Fruit fly (Drosophila melanogaster) whole organism, embryonic: ENCODE measurements around the gene CG11560.
A peak's percentile ranks its signal among the peaks of the same experiment; 100 is the strongest.

Source experiments
- ATbp ChIP-seq: fragments of 200-800 bp; sonication (Bioruptor generic); optimal IDR thresholded peaks from 2 replicates; lab custom pipeline; 2017; ENCODE audit warnings: missing biosample characterization, mild to moderate bottlenecking, missing genetic modification characterization, missing genetic modification reagents
- Bteb2 ChIP-seq: fragments of 200-800 bp; sonication (Bioruptor generic); optimal IDR thresholded peaks from 2 replicates; lab custom pipeline; 2016; ENCODE audit warnings: missing biosample characterization, missing genetic modification characterization
- CG10431 ChIP-seq: fragments of 200-800 bp; sonication (Bioruptor generic); optimal IDR thresholded peaks from 3 replicates; lab custom pipeline; 2018; ENCODE audit warnings: missing biosample characterization, mild to moderate bottlenecking, missing genetic modification characterization
- CG11093 ChIP-seq: fragments of 200-800 bp; sonication (Bioruptor generic); IDR thresholded peaks from 3 replicates; pipeline ENCODE4 v1.3.6; 2022; ENCODE audit warnings: missing biosample characterization, missing genetic modification characterization
- CG11560 ChIP-seq: fragments of 200-800 bp; sonication (Bioruptor generic); IDR thresholded peaks from 3 replicates; pipeline ENCODE4 v1.3.6; 2022; ENCODE audit warnings: missing biosample characterization, missing genetic modification characterization
- CG12942 ChIP-seq: fragments of 200-800 bp; sonication (Bioruptor generic); optimal IDR thresholded peaks from 3 replicates; lab custom pipeline; 2016; ENCODE audit warnings: missing biosample characterization, missing genetic modification characterization
- CG13123 ChIP-seq: fragments of 200-800 bp; sonication (Bioruptor generic); optimal IDR thresholded peaks from 2 replicates; lab custom pipeline; 2016; ENCODE audit warnings: missing biosample characterization, missing genetic modification characterization
- CG13894 ChIP-seq: fragments of 200-800 bp; sonication (Bioruptor generic); optimal IDR thresholded peaks from 3 replicates; lab custom pipeline; 2018; ENCODE audit warnings: missing biosample characterization, mild to moderate bottlenecking, missing genetic modification characterization, moderate library complexity
- CG14710 ChIP-seq: fragments of 200-800 bp; sonication (Bioruptor generic); optimal IDR thresholded peaks from 3 replicates; lab custom pipeline; 2019; ENCODE audit warnings: missing biosample characterization, mild to moderate bottlenecking, missing genetic modification characterization, moderate library complexity
- CG15696 ChIP-seq: fragments of 200-800 bp; sonication (Bioruptor generic); optimal IDR thresholded peaks from 2 replicates; lab custom pipeline; 2019; ENCODE audit warnings: missing biosample characterization, mild to moderate bottlenecking, missing genetic modification characterization, moderate library complexity
- CG16813 ChIP-seq: fragments of 200-800 bp; sonication (Bioruptor generic); IDR thresholded peaks from 3 replicates; pipeline ENCODE4 v1.3.6; 2022; ENCODE audit warnings: missing biosample characterization, missing genetic modification characterization; ENCODE audit not compliant: partially characterized antibody
- CG17328 ChIP-seq: fragments of 200-800 bp; sonication (Bioruptor generic); IDR thresholded peaks from 2 replicates; pipeline ENCODE4 v1.3.6; 2022; ENCODE audit warnings: missing biosample characterization, missing genetic modification characterization
- CG18262 ChIP-seq: fragments of 200-800 bp; optimal IDR thresholded peaks from 3 replicates; lab custom pipeline; 2019; ENCODE audit warnings: missing biosample characterization, mild to moderate bottlenecking, missing genetic modification characterization, moderate library complexity
- CG2678 ChIP-seq: fragments of 200-800 bp; sonication (Bioruptor generic); optimal IDR thresholded peaks from 3 replicates; lab custom pipeline; 2019; ENCODE audit warnings: missing biosample characterization, mild to moderate bottlenecking, missing genetic modification characterization, moderate library complexity
- CG30431 ChIP-seq: fragments of 200-800 bp; sonication (Bioruptor generic); optimal IDR thresholded peaks from 2 replicates; lab custom pipeline; 2017; ENCODE audit warnings: missing biosample characterization, missing genetic modification characterization
- CG33213 ChIP-seq: fragments of 200-800 bp; sonication (Bioruptor generic); optimal IDR thresholded peaks from 3 replicates; lab custom pipeline; 2016; ENCODE audit warnings: missing biosample characterization, missing genetic modification characterization
- CG34376 ChIP-seq: fragments of 200-800 bp; sonication (Bioruptor generic); optimal IDR thresholded peaks from 2 replicates; lab custom pipeline; 2018; ENCODE audit warnings: missing biosample characterization, mild to moderate bottlenecking, missing genetic modification characterization
- CG3726 ChIP-seq: fragments of 200-800 bp; sonication (Bioruptor generic); IDR thresholded peaks from 3 replicates; pipeline ENCODE4, ENCODE4 v1.3.6; 2022; ENCODE audit warnings: missing biosample characterization, missing genetic modification characterization
- CG5953 ChIP-seq: fragments of 200-800 bp; sonication (Bioruptor generic); IDR thresholded peaks from 2 replicates; pipeline ENCODE4 v1.3.6; 2022; ENCODE audit warnings: missing biosample characterization, missing genetic modification characterization
- CG6765 ChIP-seq: fragments of 200-800 bp; sonication (Bioruptor generic); optimal IDR thresholded peaks from 3 replicates; lab custom pipeline; 2017; ENCODE audit warnings: missing biosample characterization, mild to moderate bottlenecking, missing genetic modification characterization
- CG6854 ChIP-seq: fragments of 200-800 bp; sonication (Bioruptor generic); optimal IDR thresholded peaks from 3 replicates; lab custom pipeline; 2017; ENCODE audit warnings: missing biosample characterization, mild to moderate bottlenecking, missing genetic modification characterization
- CG7987 ChIP-seq: fragments of 200-800 bp; sonication (Bioruptor generic); optimal IDR thresholded peaks from 2 replicates; lab custom pipeline; 2018; ENCODE audit warnings: missing biosample characterization, mild to moderate bottlenecking, missing genetic modification characterization, moderate library complexity
- D19A ChIP-seq: fragments of 200-800 bp; optimal IDR thresholded peaks from 3 replicates; lab custom pipeline; 2019; ENCODE audit warnings: missing biosample characterization, mild to moderate bottlenecking, missing genetic modification characterization, moderate library complexity
- Deaf1 ChIP-seq: fragments of 200-800 bp; optimal IDR thresholded peaks from 3 replicates; lab custom pipeline; 2019; ENCODE audit warnings: missing biosample characterization, mild to moderate bottlenecking, missing genetic modification characterization, moderate library complexity
- ERR ChIP-seq: fragments of 200-800 bp; sonication (Bioruptor generic); optimal IDR thresholded peaks from 2 replicates; lab custom pipeline; 2016; ENCODE audit warnings: missing biosample characterization, missing genetic modification characterization
- Ets97D ChIP-seq: fragments of 200-800 bp; sonication (Bioruptor generic); optimal IDR thresholded peaks from 3 replicates; lab custom pipeline; 2016; ENCODE audit warnings: missing biosample characterization, missing genetic modification characterization
- HHEX ChIP-seq: fragments of 200-800 bp; sonication (Bioruptor generic); optimal IDR thresholded peaks from 3 replicates; lab custom pipeline; 2017; ENCODE audit warnings: missing biosample characterization, mild to moderate bottlenecking, missing genetic modification characterization, missing genetic modification reagents
- HmgZ ChIP-seq: fragments of 200-800 bp; sonication (Bioruptor generic); optimal IDR thresholded peaks from 2 replicates; lab custom pipeline; 2018; ENCODE audit warnings: missing biosample characterization, mild to moderate bottlenecking, missing genetic modification characterization
- Lpt ChIP-seq: fragments of >200 bp; optimal IDR thresholded peaks from 2 replicates; lab custom pipeline; 2018; ENCODE audit warnings: missing biosample characterization, missing genetic modification characterization
- MBD-R2 ChIP-seq: fragments of 200-800 bp; sonication (Bioruptor generic); IDR thresholded peaks from 2 replicates; pipeline ENCODE4 v1.3.6; 2022; ENCODE audit warnings: missing biosample characterization, missing genetic modification characterization
- Med ChIP-seq: fragments of 200-800 bp; sonication (Bioruptor generic); peaks from one replicate; lab custom pipeline; 2016; ENCODE audit warnings: missing biosample characterization, missing genetic modification characterization, mild to moderate bottlenecking, inconsistent platforms, moderate library complexity
- Six4 ChIP-seq: fragments of 200-800 bp; sonication (Bioruptor generic); optimal IDR thresholded peaks from 2 replicates; lab custom pipeline; 2016; ENCODE audit warnings: missing biosample characterization, missing genetic modification characterization
- Trl ChIP-seq, 3 experiments: fragments of >200 bp in 2 of 3; fragments of 200-800 bp in 1 of 3; sonication (Bioruptor generic) in 1 of 3; optimal IDR thresholded peaks; 2 replicates in 1 of 3; 3 replicates in 2 of 3; lab custom pipeline; 2016 to 2017; ENCODE audit warnings: missing biosample characterization in 1 of 3, missing genetic modification characterization in 1 of 3
- br ChIP-seq: fragments of >200 bp; optimal IDR thresholded peaks from 2 replicates; lab custom pipeline; 2017
- cas ChIP-seq: fragments of 200-800 bp; sonication (Bioruptor generic); IDR thresholded peaks from 2 replicates; pipeline ENCODE4 v1.3.6; 2022; ENCODE audit warnings: missing biosample characterization, missing genetic modification characterization
- cg ChIP-seq: fragments of 200-800 bp; sonication (Bioruptor generic); optimal IDR thresholded peaks from 3 replicates; lab custom pipeline; 2019; ENCODE audit warnings: missing biosample characterization, mild to moderate bottlenecking, missing genetic modification characterization, moderate library complexity
- dimm ChIP-seq: fragments of 200-800 bp; sonication (Bioruptor generic); IDR thresholded peaks from 2 replicates; pipeline ENCODE4 v1.3.6; 2022; ENCODE audit warnings: missing biosample characterization, missing genetic modification characterization
- dpn ChIP-seq, 2 experiments: fragments of 200-800 bp; sonication (Bioruptor generic); optimal IDR thresholded peaks; 3 replicates each; lab custom pipeline; 2016; ENCODE audit warnings: missing biosample characterization in 2 of 2, missing genetic modification characterization in 2 of 2
- gcm ChIP-seq: fragments of 200-800 bp; sonication (Bioruptor generic); optimal IDR thresholded peaks from 2 replicates; lab custom pipeline; 2019; ENCODE audit warnings: missing biosample characterization, mild to moderate bottlenecking, missing genetic modification characterization, moderate library complexity
- gro ChIP-seq: fragments of 200-800 bp; sonication (Bioruptor generic); optimal IDR thresholded peaks from 2 replicates; lab custom pipeline; 2016; ENCODE audit warnings: missing biosample characterization, missing genetic modification characterization
- hb ChIP-seq: fragments of 200-800 bp; sonication (Bioruptor generic); IDR thresholded peaks from 3 replicates; pipeline ENCODE4 v1.3.6; 2022; ENCODE audit warnings: missing biosample characterization, missing genetic modification characterization; ENCODE audit not compliant: partially characterized antibody
- hkb ChIP-seq, 2 experiments: fragments of 200-800 bp in 1 of 2; fragments of >200 bp in 1 of 2; sonication (Bioruptor generic) in 1 of 2; IDR thresholded peaks in 1 of 2; optimal IDR thresholded peaks in 1 of 2; 2 replicates each; pipeline versions ENCODE4 v1.3.6 to Lab custom; 2017 to 2022; ENCODE audit warnings: missing biosample characterization in 1 of 2, missing genetic modification characterization in 1 of 2
- hth ChIP-seq: fragments of >200 bp; optimal IDR thresholded peaks from 2 replicates; lab custom pipeline; 2017; ENCODE audit warnings: inconsistent platforms
- kah ChIP-seq: fragments of 200-800 bp; sonication (Bioruptor generic); optimal IDR thresholded peaks from 2 replicates; lab custom pipeline; 2018; ENCODE audit warnings: missing biosample characterization, mild to moderate bottlenecking, missing genetic modification characterization
- sqz ChIP-seq: fragments of 200-800 bp; sonication (Bioruptor generic); optimal IDR thresholded peaks from 3 replicates; lab custom pipeline; 2018; ENCODE audit warnings: missing biosample characterization, mild to moderate bottlenecking, missing genetic modification characterization
- tin ChIP-seq: fragments of 200-800 bp; sonication (Bioruptor generic); optimal IDR thresholded peaks from 3 replicates; lab custom pipeline; 2016; ENCODE audit warnings: missing biosample characterization, missing genetic modification characterization
- tio ChIP-seq: fragments of 200-800 bp; sonication (Bioruptor generic); optimal IDR thresholded peaks from 2 replicates; lab custom pipeline; 2017; ENCODE audit warnings: missing biosample characterization, missing genetic modification characterization, inconsistent platforms
- toy ChIP-seq: fragments of 200-800 bp; sonication (Bioruptor generic); IDR thresholded peaks from 2 replicates; pipeline ENCODE4 v1.3.6; 2022; ENCODE audit warnings: missing biosample characterization, missing genetic modification characterization

The CG11560 gene

dm6 chr3L:12111081-12111958 is 8.5 kb upstream of the CG11560 start (continued):
- TF ChIP-seq hkb (optimal IDR thresholded peaks at IDR 0.05; lab: Kevin White, UChicago) (no peak), hkb (GFP tag; IDR thresholded peaks at IDR 0.05; lab: Robert Waterston, UW) (0 out of 2 replicates have a peak, but pooled peaks have one; percentile 34), Bteb2 (GFP tag; lab: Kevin White, UChicago) (peak; percentile 12), tio (GFP tag; lab: Kevin White, UChicago) (peak; percentile 60), MBD-R2 (0 out of 2 replicates have a peak, but pooled peaks have one; percentile 11), toy (no peak), CG7987 (GFP tag; lab: Kevin White, UChicago) (no peak), CG13894 (no peak), ERR (GFP tag; lab: Kevin White, UChicago) (no peak), CG10431 (GFP tag; lab: Kevin White, UChicago) (peak; percentile 63), cg (peak; percentile 34), Deaf1 (tag; lab: Kevin White, UChicago) (peak; percentile 70), Med (peak; percentile 72), hth (lab: Kevin White, UChicago) (no peak), CG11093 (GFP tag; lab: Robert Waterston, UW) (no peak), CG13123 (GFP tag; lab: Kevin White, UChicago) (peak; percentile 57), gro (no peak), hb (no peak), tin (peak; percentile 57), ATbp (GFP tag; lab: Kevin White, UChicago) (peak; percentile 47), gcm (GFP tag; lab: Kevin White, UChicago) (peak; percentile 88), CG17328 (peak; percentile 73), CG2678 (tag; lab: Kevin White, UChicago) (peak; percentile 95), D19A (tag; lab: Kevin White, UChicago) (peak; percentile 87), CG3726 (GFP tag; lab: Robert Waterston, UW) (peak; percentile 63; the same call in 1 of the 3 replicates), CG5953 (GFP tag; lab: Robert Waterston, UW) (no peak), CG34376 (no peak), CG16813 (no peak), Ets97D (GFP tag; lab: Kevin White, UChicago) (no peak), HmgZ (peak; percentile 21), Six4 (GFP tag; lab: Kevin White, UChicago) (peak; percentile 66), dpn (GFP tag; optimal IDR thresholded peaks at IDR 0.05; lab: Kevin White, UChicago) (peak in 1 of 2 experiments; percentile 68), CG12942 (GFP tag; lab: Kevin White, UChicago) (peak; percentile 50), CG33213 (no peak), CG6765 (GFP tag; lab: Kevin White, UChicago) (peak; percentile 24), HHEX (GFP tag; lab: Kevin White, UChicago) (peak; percentile 73), Lpt (GFP tag; lab: Kevin White, UChicago) (no peak), sqz (GFP tag; lab: Kevin White, UChicago) (peak; percentile 59), CG30431 (GFP tag; lab: Kevin White, UChicago) (peak; percentile 38), cas (0 out of 2 replicates have a peak, but pooled peaks have one; percentile 24), CG18262 (tag; lab: Kevin White, UChicago) (peak; percentile 98), dimm (GFP tag; lab: Robert Waterston, UW) (no peak), Trl (optimal IDR thresholded peaks at IDR 0.05; lab: Kevin White, UChicago) (peak; percentile 53 to 75), Trl (GFP tag; optimal IDR thresholded peaks at IDR 0.05; lab: Kevin White, UChicago) (peak; percentile 25), CG15696 (peak; percentile 79), br (lab: Kevin White, UChicago) (no peak), kah (GFP tag; lab: Kevin White, UChicago) (peak; percentile 59), CG6854 (GFP tag; lab: Kevin White, UChicago) (peak; percentile 14), CG14710 (tag; lab: Kevin White, UChicago) (peak; percentile 94), CG11560 (tag; lab: Robert Waterston, UW) (no peak; the same call in 2 of the 3 replicates)
